Fruit fly (Drosophila melanogaster): ENCODE results near the gene Gr93b.

dm6 chr3R:21852579-21853233, 9.1 kb upstream of the Gr93b start:
- TF ChIP-seq CG15710 (tag; optimal IDR thresholded peaks at IDR 0.05) (peak; percentile 39), EcR (GFP tag; optimal IDR thresholded peaks at IDR 0.05) (peak; percentile 44)

All from whole organism, pupa.